Worm (Caenorhabditis elegans): ENCODE data around the gene nas-9.

nas-9 gene

DNA sequence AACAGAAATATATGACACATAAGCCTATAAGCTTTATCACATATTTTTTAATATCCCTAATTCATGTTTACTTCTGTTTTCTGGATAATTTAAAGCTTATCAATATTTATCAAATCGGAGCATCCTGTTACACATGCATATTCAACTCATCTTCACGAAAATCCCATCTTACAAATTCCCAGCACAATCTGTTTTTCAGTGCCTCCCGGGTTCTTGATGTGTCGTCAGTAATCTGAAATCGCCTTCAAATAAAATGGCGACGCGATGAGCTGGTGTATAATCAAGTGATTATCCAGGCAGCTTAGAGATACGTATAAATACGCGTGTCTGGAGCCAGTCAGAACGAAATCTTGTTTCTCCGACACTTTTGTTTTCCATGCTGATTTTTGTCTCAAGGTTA, 10.6 kb upstream of the nas-9 start:
- TF ChIP-seq ceh-63 (GFP tag; optimal IDR thresholded peaks at IDR 0.05) (no peak), nhr-85 (tag) (no peak), egl-13 (tag; optimal IDR thresholded peaks at IDR 0.05) (peak; percentile 55), lir-3 (tag; optimal IDR thresholded peaks at IDR 0.05; ENCODE audit: poor library complexity) (no peak), nhr-237 (tag; optimal IDR thresholded peaks at IDR 0.05) (no peak), dsc-1 (tag; optimal IDR thresholded peaks at IDR 0.05) (peak; percentile 86), aha-1 (tag; optimal IDR thresholded peaks at IDR 0.05) (no peak), nhr-84 (tag; optimal IDR thresholded peaks at IDR 0.05) (no peak), zip-4 (GFP tag; optimal IDR thresholded peaks at IDR 0.05) (no peak), fkh-8 (tag; optimal IDR thresholded peaks at IDR 0.05) (no peak), unc-130 (tag; optimal IDR thresholded peaks at IDR 0.05) (no peak), lin-15B (tag; optimal IDR thresholded peaks at IDR 0.05) (no peak), elt-3 (tag; optimal IDR thresholded peaks at IDR 0.05) (no peak), mab-9 (GFP tag; IDR thresholded peaks at IDR 0.05) (no peak), ama-1 (optimal IDR thresholded peaks at IDR 0.05) (no peak), rnt-1 (tag; optimal IDR thresholded peaks at IDR 0.05) (no peak)

DNA sequence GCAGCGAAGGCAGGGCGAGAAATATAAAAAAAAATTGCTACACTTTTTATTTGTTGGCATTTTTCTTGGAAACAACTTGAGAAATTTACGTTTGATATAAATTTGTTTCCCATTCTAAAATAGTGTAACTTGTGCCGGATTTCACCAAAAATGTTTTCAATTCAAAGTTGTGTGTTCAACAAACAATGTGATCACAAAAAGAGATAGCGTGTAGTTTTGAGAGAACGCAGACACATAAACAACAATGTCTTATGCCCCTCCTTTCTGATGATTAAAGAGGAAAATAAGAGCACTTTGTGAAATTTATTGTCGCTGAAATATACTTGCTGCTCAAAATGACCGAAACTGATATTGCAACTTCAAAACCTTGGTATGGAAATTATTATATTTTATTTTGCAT, 7.6 kb upstream of the nas-9 start, which contains the start of gene abhd-5.1:
Gene abhd-5.1, plus strand, starts transcription at position 230 of the 400 bp plus-strand sequence.
- TF ChIP-seq pqm-1 (tag; optimal IDR thresholded peaks at IDR 0.05) (no peak), lir-3 (tag; optimal IDR thresholded peaks at IDR 0.05; ENCODE audit: poor library complexity) (no peak), lsy-2 (tag; optimal IDR thresholded peaks at IDR 0.05) (no peak), nhr-28 (tag; optimal IDR thresholded peaks at IDR 0.05) (no peak), nhr-84 (tag; optimal IDR thresholded peaks at IDR 0.05) (no peak), dsc-1 (tag; optimal IDR thresholded peaks at IDR 0.05) (no peak), nhr-90 (tag; optimal IDR thresholded peaks at IDR 0.05; ENCODE audit: poor library complexity) (peak; percentile 6), nhr-77 (tag; optimal IDR thresholded peaks at IDR 0.05) (no peak), C16A3.4 (tag; optimal IDR thresholded peaks at IDR 0.05) (no peak), ceh-63 (GFP tag; optimal IDR thresholded peaks at IDR 0.05) (no peak), rnt-1 (tag; optimal IDR thresholded peaks at IDR 0.05) (no peak), snu-23 (GFP tag; optimal IDR thresholded peaks at IDR 0.05) (peak; percentile 12), unc-86 (tag; optimal IDR thresholded peaks at IDR 0.05) (no peak), alr-1 (tag; optimal IDR thresholded peaks at IDR 0.05; ENCODE audit: borderline replicate concordance) (no peak), nhr-47 (tag; optimal IDR thresholded peaks at IDR 0.05) (no peak), nhr-12 (tag; optimal IDR thresholded peaks at IDR 0.05) (no peak), tlp-1 (tag; optimal IDR thresholded peaks at IDR 0.05) (no peak), blmp-1 (tag; optimal IDR thresholded peaks at IDR 0.05) (no peak), lin-14 (GFP tag; optimal IDR thresholded peaks at IDR 0.05) (peak; percentile 63), pax-3 (tag; optimal IDR thresholded peaks at IDR 0.05) (no peak), ztf-11 (tag; optimal IDR thresholded peaks at IDR 0.05) (no peak), isw-1 (GFP tag; IDR thresholded peaks at IDR 0.05) (no peak), efl-1 (optimal IDR thresholded peaks at IDR 0.05) (no peak), efl-1 (GFP tag; optimal IDR thresholded peaks at IDR 0.05 in 1 of 2) (no peak), nhr-71 (tag; optimal IDR thresholded peaks at IDR 0.05) (peak; percentile 4), ets-5 (GFP tag; IDR thresholded peaks at IDR 0.05) (no peak), grh-1 (GFP tag; IDR thresholded peaks at IDR 0.05) (no peak), hpl-2 (GFP tag; optimal IDR thresholded peaks at IDR 0.05) (no peak), ceh-8 (GFP tag; optimal IDR thresholded peaks at IDR 0.05) (no peak), mep-1 (tag; optimal IDR thresholded peaks at IDR 0.05) (peak; percentile 27), mab-9 (GFP tag; IDR thresholded peaks at IDR 0.05) (no peak), nhr-11 (tag; optimal IDR thresholded peaks at IDR 0.05) (no peak), lin-15B (tag; optimal IDR thresholded peaks at IDR 0.05) (no peak), swsn-7 (tag; optimal IDR thresholded peaks at IDR 0.05) (no peak), unc-30 (tag; optimal IDR thresholded peaks at IDR 0.05) (no peak), F16B12.6 (tag; optimal IDR thresholded peaks at IDR 0.05) (no peak), elt-2 (tag; optimal IDR thresholded peaks at IDR 0.05) (no peak), unc-62 (GFP tag; optimal IDR thresholded peaks at IDR 0.05) (no peak), nhr-85 (tag) (no peak), lin-35 (GFP tag; optimal IDR thresholded peaks at IDR 0.05) (peak in 1 of 2 experiments; percentile 28), aly-2 (tag; optimal IDR thresholded peaks at IDR 0.05) (no peak), skn-1 (tag; optimal IDR thresholded peaks at IDR 0.05) (no peak), nhr-76 (tag; optimal IDR thresholded peaks at IDR 0.05) (no peak), fkh-4 (tag; optimal IDR thresholded peaks at IDR 0.05; ENCODE audit: borderline replicate concordance) (no peak)

Measured in whole organism, L1 larva.